Fruit fly (Drosophila melanogaster): ENCODE results near the gene CG33128.

- TF ChIP-seq CG14655 (GFP tag; optimal IDR thresholded peaks at IDR 0.05) (peak; percentile 85), Pif1A (GFP tag; optimal IDR thresholded peaks at IDR 0.05) (peak; percentile 70), CG4496 (GFP tag; IDR thresholded peaks at IDR 0.05) (peak; percentile 88)
Observed at dm6 chr2L:1485975-1486665, 7.8 kb upstream of the CG33128 start.

All from whole organism, pupa.